Worm (Caenorhabditis elegans) whole organism, L1 larva: ENCODE data around the gene fbxa-31.

ENCODE experiments used
- C16A3.4 ChIP-seq: fragments of 150-350 bp; optimal IDR thresholded peaks from 2 replicates; lab custom pipeline; 2014; ENCODE audit warnings: missing biosample characterization, missing genetic modification characterization
- F16B12.6 ChIP-seq: fragments of 150-350 bp; optimal IDR thresholded peaks from 2 replicates; lab custom pipeline; 2014; ENCODE audit warnings: missing biosample characterization, missing genetic modification characterization
- Y116A8C.19 ChIP-seq: sonication (generic microtip); optimal IDR thresholded peaks from 2 replicates; lab custom pipeline; 2016; ENCODE audit warnings: missing compliant biosample characterization, missing genetic modification characterization, borderline replicate concordance
- ama-1 ChIP-seq: fragments of 150-350 bp; optimal IDR thresholded peaks from 2 replicates; lab custom pipeline; 2014
- blmp-1 ChIP-seq: fragments of 150-350 bp; optimal IDR thresholded peaks from 2 replicates; lab custom pipeline; 2014; ENCODE audit warnings: missing biosample characterization, missing genetic modification characterization
- ceh-88 ChIP-seq: fragments of 200-800 bp; sonication (Bioruptor generic); IDR thresholded peaks from 2 replicates; pipeline ENCODE4 v1.3.6; 2022; ENCODE audit warnings: missing genetic modification characterization, missing compliant biosample characterization
- ceh-90 ChIP-seq: sonication (generic microtip); optimal IDR thresholded peaks from 2 replicates; lab custom pipeline; 2016; ENCODE audit warnings: missing genetic modification characterization, missing compliant biosample characterization
- ces-1 ChIP-seq: fragments of 150-350 bp; optimal IDR thresholded peaks from 2 replicates; lab custom pipeline; 2014; ENCODE audit warnings: missing biosample characterization, missing genetic modification reagents, missing genetic modification characterization
- dsc-1 ChIP-seq: sonication (generic microtip); optimal IDR thresholded peaks from 2 replicates; lab custom pipeline; 2016; ENCODE audit warnings: mild to moderate bottlenecking, missing genetic modification characterization, missing compliant biosample characterization
- efl-1 ChIP-seq, 4 experiments: fragments of 150-350 bp; optimal IDR thresholded peaks in 3 of 4; peaks in 1 of 4; 1 replicate in 1 of 4; 2 replicates in 3 of 4; lab custom pipeline; 2014; ENCODE audit warnings: missing biosample characterization in 2 of 4, missing genetic modification characterization in 2 of 4, missing genetic modification reagents in 2 of 4
- elt-2 ChIP-seq: sonication (generic microtip); optimal IDR thresholded peaks from 2 replicates; lab custom pipeline; 2016; ENCODE audit warnings: missing genetic modification characterization, mild to moderate bottlenecking, inconsistent platforms, missing compliant biosample characterization, missing genetic modification reagents
- elt-3 ChIP-seq, 6 experiments: fragments of 150-350 bp in 1 of 6; sonication (generic microtip); optimal IDR thresholded peaks; 2 replicates each; lab custom pipeline; 2017 to 2018; ENCODE audit warnings: missing biosample characterization in 6 of 6, missing genetic modification characterization in 6 of 6, inconsistent platforms in 1 of 6
- ets-5 ChIP-seq: fragments of 200-800 bp; sonication (Bioruptor generic); IDR thresholded peaks from 2 replicates; pipeline ENCODE4 v1.3.6; 2022; ENCODE audit warnings: missing genetic modification characterization, missing compliant biosample characterization
- fkh-10 ChIP-seq: sonication (generic microtip); optimal IDR thresholded peaks from 2 replicates; lab custom pipeline; 2017; ENCODE audit warnings: missing biosample characterization, missing genetic modification reagents, missing genetic modification characterization
- fkh-8 ChIP-seq: sonication (generic microtip); optimal IDR thresholded peaks from 2 replicates; lab custom pipeline; 2016; ENCODE audit warnings: mild to moderate bottlenecking, missing genetic modification characterization, missing compliant biosample characterization
- hlh-4 ChIP-seq: sonication (generic microtip); optimal IDR thresholded peaks from 2 replicates; lab custom pipeline; 2016; ENCODE audit warnings: mild to moderate bottlenecking, missing genetic modification characterization, missing compliant biosample characterization
- isw-1 ChIP-seq: fragments of 200-800 bp; sonication (Bioruptor generic); IDR thresholded peaks from 2 replicates; pipeline ENCODE4 v1.3.6; 2022; ENCODE audit warnings: missing genetic modification characterization, missing compliant biosample characterization
- jun-1 ChIP-seq: fragments of 150-350 bp; optimal IDR thresholded peaks from 2 replicates; lab custom pipeline; 2014; ENCODE audit warnings: missing biosample characterization, missing genetic modification reagents, missing genetic modification characterization
- lin-13 ChIP-seq: fragments of 150-350 bp; optimal IDR thresholded peaks from 2 replicates; lab custom pipeline; 2014; ENCODE audit warnings: missing biosample characterization, missing genetic modification reagents, missing genetic modification characterization
- lin-14 ChIP-seq: fragments of 200-800 bp; sonication (Bioruptor generic); optimal IDR thresholded peaks from 2 replicates; lab custom pipeline; 2018; ENCODE audit warnings: mild to moderate bottlenecking, missing genetic modification characterization, moderate library complexity, missing compliant biosample characterization
- lin-35 ChIP-seq, 2 experiments: fragments of 150-350 bp; optimal IDR thresholded peaks; 2 replicates each; lab custom pipeline; 2014; ENCODE audit warnings: missing biosample characterization in 2 of 2, missing genetic modification characterization in 2 of 2, missing genetic modification reagents in 2 of 2
- lin-39 ChIP-seq: fragments of 150-350 bp; optimal IDR thresholded peaks from 2 replicates; lab custom pipeline; 2014; ENCODE audit warnings: missing biosample characterization, missing genetic modification reagents, missing genetic modification characterization
- lir-3 ChIP-seq: sonication (generic microtip); optimal IDR thresholded peaks from 2 replicates; lab custom pipeline; 2016; ENCODE audit warnings: mild to moderate bottlenecking, missing genetic modification characterization, moderate library complexity, missing compliant biosample characterization; ENCODE audit not compliant: poor library complexity
- lsy-2 ChIP-seq, 2 experiments: fragments of 150-350 bp; optimal IDR thresholded peaks; 2 replicates each; lab custom pipeline; 2014; ENCODE audit warnings: missing biosample characterization in 2 of 2, missing genetic modification characterization in 2 of 2
- mef-2 ChIP-seq: fragments of 150-350 bp; optimal IDR thresholded peaks from 2 replicates; lab custom pipeline; 2014; ENCODE audit warnings: missing biosample characterization, missing genetic modification characterization
- mep-1 ChIP-seq: fragments of 150-350 bp; optimal IDR thresholded peaks from 2 replicates; lab custom pipeline; 2014; ENCODE audit warnings: missing biosample characterization, missing genetic modification characterization
- nhr-11 ChIP-seq: fragments of 150-350 bp; optimal IDR thresholded peaks from 2 replicates; lab custom pipeline; 2014; ENCODE audit warnings: missing biosample characterization, missing genetic modification characterization
- nhr-12 ChIP-seq: sonication (generic microtip); optimal IDR thresholded peaks from 2 replicates; lab custom pipeline; 2017; ENCODE audit warnings: missing biosample characterization, missing genetic modification characterization
- nhr-19 ChIP-seq: fragments of 200-800 bp; sonication (Bioruptor generic); conservative IDR thresholded peaks from 2 replicates; pipeline ENCODE4 v1.3.6; 2022; ENCODE audit warnings: missing genetic modification characterization, missing compliant biosample characterization
- nhr-20 ChIP-seq: sonication (generic microtip); optimal IDR thresholded peaks from 2 replicates; lab custom pipeline; 2016; ENCODE audit warnings: mild to moderate bottlenecking, missing genetic modification characterization, missing compliant biosample characterization
- nhr-71 ChIP-seq: sonication (generic microtip); optimal IDR thresholded peaks from 2 replicates; lab custom pipeline; 2016; ENCODE audit warnings: mild to moderate bottlenecking, missing genetic modification characterization, moderate library complexity, missing compliant biosample characterization
- nhr-76 ChIP-seq: sonication (generic microtip); optimal IDR thresholded peaks from 2 replicates; lab custom pipeline; 2017; ENCODE audit warnings: missing biosample characterization, missing genetic modification characterization
- nhr-77 ChIP-seq: fragments of 150-350 bp; optimal IDR thresholded peaks from 2 replicates; lab custom pipeline; 2014; ENCODE audit warnings: missing biosample characterization, missing genetic modification characterization
- nhr-85 ChIP-seq: sonication (generic microtip); peaks from one replicate; lab custom pipeline; 2016; ENCODE audit warnings: missing genetic modification characterization, inconsistent platforms, missing compliant biosample characterization
- nhr-90 ChIP-seq: sonication (generic microtip); optimal IDR thresholded peaks from 2 replicates; lab custom pipeline; 2016; ENCODE audit warnings: mild to moderate bottlenecking, missing genetic modification characterization, missing compliant biosample characterization; ENCODE audit not compliant: poor library complexity
- pag-3 ChIP-seq: sonication (generic microtip); optimal IDR thresholded peaks from 2 replicates; lab custom pipeline; 2017; ENCODE audit warnings: missing genetic modification characterization, mild to moderate bottlenecking, missing compliant biosample characterization, antibody characterized with exemption, borderline replicate concordance; ENCODE audit not compliant: insufficient read depth
- pqm-1 ChIP-seq: sonication (generic microtip); optimal IDR thresholded peaks from 3 replicates; lab custom pipeline; 2017; ENCODE audit warnings: missing biosample characterization, missing genetic modification characterization
- rnt-1 ChIP-seq: sonication (generic microtip); optimal IDR thresholded peaks from 2 replicates; lab custom pipeline; 2016; ENCODE audit warnings: mild to moderate bottlenecking, missing genetic modification characterization, moderate library complexity, missing compliant biosample characterization
- skn-1 ChIP-seq: fragments of 150-350 bp; optimal IDR thresholded peaks from 2 replicates; lab custom pipeline; 2014; ENCODE audit warnings: missing biosample characterization, missing genetic modification characterization
- snu-23 ChIP-seq: sonication (generic microtip); optimal IDR thresholded peaks from 2 replicates; lab custom pipeline; 2016; ENCODE audit warnings: missing genetic modification characterization, missing compliant biosample characterization
- sox-4 ChIP-seq: sonication (generic microtip); optimal IDR thresholded peaks from 2 replicates; lab custom pipeline; 2016; ENCODE audit warnings: missing genetic modification characterization, missing compliant biosample characterization
- sptf-1 ChIP-seq: fragments of 150-350 bp; optimal IDR thresholded peaks from 2 replicates; lab custom pipeline; 2014; ENCODE audit warnings: missing biosample characterization, missing genetic modification characterization
- sup-37 ChIP-seq: fragments of 200-800 bp; sonication (Bioruptor generic); optimal IDR thresholded peaks from 2 replicates; lab custom pipeline; 2018; ENCODE audit warnings: mild to moderate bottlenecking, missing genetic modification characterization, missing compliant biosample characterization
- swsn-7 ChIP-seq: sonication (generic microtip); optimal IDR thresholded peaks from 2 replicates; lab custom pipeline; 2016; ENCODE audit warnings: missing genetic modification characterization, missing compliant biosample characterization
- unc-62 ChIP-seq: fragments of 150-350 bp; optimal IDR thresholded peaks from 2 replicates; lab custom pipeline; 2014; ENCODE audit warnings: missing biosample characterization, missing genetic modification reagents, missing genetic modification characterization
- unc-98 ChIP-seq: fragments of 200-800 bp; sonication (Bioruptor generic); IDR thresholded peaks from 2 replicates; pipeline ENCODE4 v1.3.6; 2022; ENCODE audit warnings: missing genetic modification characterization, missing compliant biosample characterization
- vab-15 ChIP-seq: sonication (generic microtip); optimal IDR thresholded peaks from 2 replicates; lab custom pipeline; 2017; ENCODE audit warnings: missing genotype, mild to moderate bottlenecking, missing genetic modification characterization, missing compliant biosample characterization
- xbp-1 ChIP-seq: sonication (generic microtip); optimal IDR thresholded peaks from 2 replicates; lab custom pipeline; 2016; ENCODE audit warnings: missing genetic modification characterization, missing compliant biosample characterization

Gene fbxa-31

DNA sequence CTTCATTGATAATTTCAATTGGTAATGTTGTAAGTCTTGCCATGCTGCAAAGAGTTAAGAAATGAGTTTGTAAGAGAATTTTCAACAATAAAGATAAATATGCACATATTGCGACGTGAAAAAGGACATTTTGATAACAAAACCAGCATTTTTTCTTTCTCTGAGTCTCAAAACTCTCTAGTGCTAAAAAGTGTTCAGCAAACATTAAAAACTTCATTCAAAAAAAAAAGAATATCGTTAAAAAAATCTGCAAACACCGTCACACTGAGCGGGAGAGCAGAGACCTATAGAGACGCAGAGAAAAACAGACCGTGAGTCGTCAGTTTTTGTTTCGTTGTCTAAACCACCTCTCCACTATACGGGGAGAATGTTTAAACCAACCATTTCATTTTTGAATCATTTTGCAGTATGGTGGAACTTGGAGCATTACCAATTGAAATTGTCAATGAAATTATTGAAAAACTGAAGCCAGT lies 22.1 kb downstream of the fbxa-31 start, which contains the start of the genes fbxa-76 and fbxa-77 (continued):
- TF ChIP-seq Y116A8C.19 (tag; lab: Kevin White, UChicago) (no peak), sup-37 (GFP tag; lab: Kevin White, UChicago) (no peak), elt-2 (tag; lab: Kevin White, UChicago) (peak; percentile 5), rnt-1 (tag; lab: Kevin White, UChicago) (no peak), xbp-1 (tag; lab: Kevin White, UChicago) (no peak), nhr-76 (no peak), F16B12.6 (tag; lab: Kevin White, UChicago) (peak; percentile 67), lin-39 (tag; lab: Kevin White, UChicago) (no peak), lsy-2 (tag; optimal IDR thresholded peaks at IDR 0.05; lab: Kevin White, UChicago) (peak in 1 of 2 experiments; percentile 64), nhr-85 (tag; lab: Kevin White, UChicago) (no peak), fkh-8 (tag; lab: Kevin White, UChicago) (no peak), lir-3 (no peak), ceh-90 (tag; lab: Kevin White, UChicago) (no peak), nhr-12 (tag; lab: Kevin White, UChicago) (no peak), nhr-90 (tag; lab: Kevin White, UChicago) (no peak), nhr-77 (tag; lab: Kevin White, UChicago) (peak; percentile 3), snu-23 (GFP tag; lab: Kevin White, UChicago) (peak; percentile 50), nhr-19 (no peak), ama-1 (lab: Kevin White, UChicago) (no peak), efl-1 (optimal IDR thresholded peaks at IDR 0.05; lab: Kevin White, UChicago) (peak; percentile 57 to 67), efl-1 (GFP tag; optimal IDR thresholded peaks at IDR 0.05 in 1 of 2; lab: Kevin White, UChicago) (peak; percentile 41 to 84), nhr-11 (tag; lab: Kevin White, UChicago) (no peak), unc-98 (no peak), skn-1 (peak; percentile 43), ceh-88 (GFP tag; lab: Robert Waterston, UW) (no peak), lin-14 (GFP tag; lab: Kevin White, UChicago) (peak; percentile 33), elt-3 (tag; optimal IDR thresholded peaks at IDR 0.05; lab: Kevin White, UChicago) (no peak), ets-5 (GFP tag; lab: Robert Waterston, UW) (no peak), swsn-7 (tag; lab: Kevin White, UChicago) (no peak), C16A3.4 (tag; lab: Kevin White, UChicago) (peak; percentile 17), nhr-71 (peak; percentile 20), mep-1 (tag; lab: Kevin White, UChicago) (peak; percentile 13), dsc-1 (tag; lab: Kevin White, UChicago) (no peak), hlh-4 (tag; lab: Kevin White, UChicago) (no peak), ces-1 (GFP tag; lab: Kevin White, UChicago) (no peak), sptf-1 (tag; lab: Kevin White, UChicago) (no peak), lin-13 (no peak), pqm-1 (tag; lab: Kevin White, UChicago) (no peak), lin-35 (GFP tag; optimal IDR thresholded peaks at IDR 0.05; lab: Kevin White, UChicago) (peak; percentile 41 to 65), fkh-10 (no peak), pag-3 (tag; lab: Kevin White, UChicago) (no peak), mef-2 (tag; lab: Kevin White, UChicago) (no peak), isw-1 (GFP tag; lab: Robert Waterston, UW) (no peak), nhr-20 (peak; percentile 6)

- TF ChIP-seq jun-1 (tag; lab: Kevin White, UChicago): no peak
- no peak for TF ChIP-seq blmp-1 (tag; lab: Kevin White, UChicago)
- TF ChIP-seq fkh-8 (tag; lab: Kevin White, UChicago): no peak
- TF ChIP-seq lin-39 (tag; lab: Kevin White, UChicago): no peak
- no peak for TF ChIP-seq sox-4
- TF ChIP-seq nhr-85 (tag; lab: Kevin White, UChicago): peak; percentile 59
- no peak for TF ChIP-seq vab-15 (tag; lab: Kevin White, UChicago)
- TF ChIP-seq unc-62 (GFP tag; lab: Kevin White, UChicago): no peak
Observed at ce11 chrIII:1248335-1248734, 22.9 kb downstream of the fbxa-31 start.
